Fruit fly (Drosophila melanogaster) whole organism, embryonic: ENCODE results near the gene r-l.

ENCODE experiments used
- Aef1 ChIP-seq: fragments of 200-800 bp; sonication (Bioruptor generic); IDR thresholded peaks from 3 replicates; pipeline ENCODE4 v1.3.6; 2022; ENCODE audit warnings: missing biosample characterization, missing genetic modification characterization
- BEAF-32 ChIP-seq: fragments of 200-800 bp; sonication (Bioruptor generic); optimal IDR thresholded peaks from 3 replicates; lab custom pipeline; 2017; ENCODE audit warnings: missing biosample characterization, missing genetic modification characterization, mild to moderate bottlenecking, moderate library complexity, missing genetic modification reagents
- CG11723 ChIP-seq: fragments of 200-800 bp; sonication (Bioruptor generic); optimal IDR thresholded peaks from 2 replicates; lab custom pipeline; 2017; ENCODE audit warnings: missing biosample characterization, mild to moderate bottlenecking, missing genetic modification characterization
- CG1602 ChIP-seq: fragments of 200-800 bp; sonication (Bioruptor generic); optimal IDR thresholded peaks from 3 replicates; lab custom pipeline; 2016; ENCODE audit warnings: missing biosample characterization, missing genetic modification characterization
- CG17829 ChIP-seq: fragments of 200-800 bp; optimal IDR thresholded peaks from 2 replicates; lab custom pipeline; 2019; ENCODE audit warnings: missing biosample characterization, mild to moderate bottlenecking, missing genetic modification characterization, moderate library complexity
- CG18619 ChIP-seq: fragments of 200-800 bp; sonication (Bioruptor generic); optimal IDR thresholded peaks from 3 replicates; lab custom pipeline; 2017; ENCODE audit warnings: missing biosample characterization, mild to moderate bottlenecking, missing genetic modification characterization
- CG6654 ChIP-seq: fragments of 200-800 bp; sonication (Bioruptor generic); optimal IDR thresholded peaks from 2 replicates; lab custom pipeline; 2017; ENCODE audit warnings: missing biosample characterization, mild to moderate bottlenecking, missing genetic modification characterization
- CG7963 ChIP-seq: fragments of 200-800 bp; sonication (Bioruptor generic); IDR thresholded peaks from 3 replicates; pipeline ENCODE4 v1.3.6; 2022; ENCODE audit warnings: missing biosample characterization, missing genetic modification characterization; ENCODE audit not compliant: partially characterized antibody
- CG9609 ChIP-seq: fragments of 200-800 bp; sonication (Bioruptor generic); optimal IDR thresholded peaks from 3 replicates; lab custom pipeline; 2016; ENCODE audit warnings: missing biosample characterization, missing genetic modification characterization
- Dfd ChIP-seq, 2 experiments: fragments of >200 bp; optimal IDR thresholded peaks; 2 replicates each; lab custom pipeline; 2017; ENCODE audit warnings: missing biosample characterization in 2 of 2, missing genetic modification characterization in 2 of 2
- Dip3 ChIP-seq: fragments of 200-800 bp; sonication (Bioruptor generic); optimal IDR thresholded peaks from 3 replicates; lab custom pipeline; 2016; ENCODE audit warnings: missing biosample characterization, missing genetic modification characterization
- Drgx ChIP-seq: fragments of 200-800 bp; sonication (Bioruptor generic); IDR thresholded peaks from 2 replicates; pipeline ENCODE4 v1.3.6; 2022; ENCODE audit warnings: missing biosample characterization, missing genetic modification characterization
- Ets65A ChIP-seq: fragments of 200-800 bp; sonication (Bioruptor generic); peaks from one replicate; lab custom pipeline; 2016; ENCODE audit warnings: missing biosample characterization, missing genetic modification characterization
- Fer3 ChIP-seq: fragments of 200-800 bp; sonication (Bioruptor generic); optimal IDR thresholded peaks from 2 replicates; lab custom pipeline; 2018; ENCODE audit warnings: missing biosample characterization, mild to moderate bottlenecking, missing genetic modification characterization, moderate library complexity
- Gsc ChIP-seq: fragments of 200-800 bp; sonication (Bioruptor generic); IDR thresholded peaks from 2 replicates; pipeline ENCODE4 v1.3.6; 2022; ENCODE audit warnings: missing biosample characterization, missing genetic modification characterization
- H2.0 ChIP-seq: fragments of 200-800 bp; sonication (Bioruptor generic); IDR thresholded peaks from 2 replicates; pipeline ENCODE4 v1.3.6; 2022; ENCODE audit warnings: missing biosample characterization, missing genetic modification characterization
- HmgZ ChIP-seq: fragments of 200-800 bp; sonication (Bioruptor generic); optimal IDR thresholded peaks from 2 replicates; lab custom pipeline; 2018; ENCODE audit warnings: missing biosample characterization, mild to moderate bottlenecking, missing genetic modification characterization
- Lhr ChIP-seq: fragments of 200-800 bp; sonication (Bioruptor generic); optimal IDR thresholded peaks from 3 replicates; lab custom pipeline; 2017; ENCODE audit warnings: mild to moderate bottlenecking, missing biosample characterization, missing genetic modification reagents, missing genetic modification characterization
- Lim3 ChIP-seq: fragments of 200-800 bp; sonication (Bioruptor generic); IDR thresholded peaks from 2 replicates; pipeline ENCODE4 v1.3.6; 2022; ENCODE audit warnings: missing biosample characterization, missing genetic modification characterization
- Med ChIP-seq: fragments of 200-800 bp; sonication (Bioruptor generic); peaks from one replicate; lab custom pipeline; 2016; ENCODE audit warnings: missing biosample characterization, missing genetic modification characterization, mild to moderate bottlenecking, inconsistent platforms, moderate library complexity
- NFAT ChIP-seq: fragments of 200-800 bp; sonication (Bioruptor generic); IDR thresholded peaks from 2 replicates; pipeline ENCODE4 v1.3.6; 2022; ENCODE audit warnings: missing biosample characterization, missing genetic modification characterization
- Oli ChIP-seq: fragments of 200-800 bp; sonication (Bioruptor generic); optimal IDR thresholded peaks from 2 replicates; lab custom pipeline; 2018; ENCODE audit warnings: missing biosample characterization, mild to moderate bottlenecking, missing genetic modification characterization, moderate library complexity
- Opbp ChIP-seq: fragments of 200-800 bp; sonication (Bioruptor generic); IDR thresholded peaks from 3 replicates; pipeline ENCODE4 v1.3.6; 2022; ENCODE audit warnings: missing biosample characterization, missing genetic modification characterization; ENCODE audit not compliant: partially characterized antibody
- Pdp1 ChIP-seq, 2 experiments: fragments of 200-800 bp; sonication (Bioruptor generic); optimal IDR thresholded peaks; 3 replicates each; lab custom pipeline; 2016; ENCODE audit warnings: missing biosample characterization in 2 of 2, missing genetic modification characterization in 2 of 2, mild to moderate bottlenecking in 1 of 2, moderate library complexity in 1 of 2
- Xbp1 ChIP-seq: fragments of 200-800 bp; sonication (Bioruptor generic); optimal IDR thresholded peaks from 3 replicates; lab custom pipeline; 2016; ENCODE audit warnings: missing biosample characterization, mild to moderate bottlenecking, missing genetic modification characterization
- ap ChIP-seq: fragments of 200-800 bp; sonication (Bioruptor generic); IDR thresholded peaks from 2 replicates; pipeline ENCODE4 v1.3.6; 2022; ENCODE audit warnings: missing biosample characterization, missing genetic modification characterization
- dysf ChIP-seq: fragments of 200-800 bp; sonication (Bioruptor generic); IDR thresholded peaks from 3 replicates; pipeline ENCODE4 v1.3.6; 2022; ENCODE audit warnings: missing biosample characterization, missing genetic modification characterization
- fd102C ChIP-seq: fragments of 200-800 bp; sonication (Bioruptor generic); optimal IDR thresholded peaks from 2 replicates; lab custom pipeline; 2018; ENCODE audit warnings: missing biosample characterization, mild to moderate bottlenecking, missing genetic modification characterization, moderate library complexity
- fd64A ChIP-seq: fragments of 200-800 bp; sonication (Bioruptor generic); optimal IDR thresholded peaks from 3 replicates; lab custom pipeline; 2018; ENCODE audit warnings: missing biosample characterization, mild to moderate bottlenecking, missing genetic modification characterization
- fd96Cb ChIP-seq: fragments of 200-800 bp; sonication (Bioruptor generic); optimal IDR thresholded peaks from 2 replicates; lab custom pipeline; 2018; ENCODE audit warnings: missing biosample characterization, mild to moderate bottlenecking, missing genetic modification characterization, moderate library complexity
- gce ChIP-seq: fragments of 200-800 bp; sonication (Bioruptor generic); IDR thresholded peaks from 3 replicates; pipeline ENCODE4 v1.3.6; 2022; ENCODE audit warnings: missing biosample characterization, missing genetic modification characterization
- gfzf ChIP-seq: fragments of 200-800 bp; sonication (Bioruptor generic); optimal IDR thresholded peaks from 2 replicates; lab custom pipeline; 2016; ENCODE audit warnings: missing biosample characterization, mild to moderate bottlenecking, missing genetic modification characterization, moderate library complexity
- gro ChIP-seq: fragments of 200-800 bp; sonication (Bioruptor generic); optimal IDR thresholded peaks from 2 replicates; lab custom pipeline; 2016; ENCODE audit warnings: missing biosample characterization, missing genetic modification characterization
- her ChIP-seq: fragments of 200-800 bp; sonication (Bioruptor generic); optimal IDR thresholded peaks from 2 replicates; lab custom pipeline; 2016; ENCODE audit warnings: missing biosample characterization, missing genetic modification characterization
- ind ChIP-seq: fragments of 200-800 bp; sonication (Bioruptor generic); optimal IDR thresholded peaks from 3 replicates; lab custom pipeline; 2016; ENCODE audit warnings: missing biosample characterization, missing genetic modification characterization
- inv ChIP-seq: fragments of 200-800 bp; sonication (Bioruptor generic); IDR thresholded peaks from 2 replicates; pipeline ENCODE4 v1.3.6; 2022; ENCODE audit warnings: missing biosample characterization, missing genetic modification characterization; ENCODE audit not compliant: partially characterized antibody
- nerfin-2 ChIP-seq: fragments of 200-800 bp; sonication (Bioruptor generic); IDR thresholded peaks from 2 replicates; pipeline ENCODE4 v1.3.6; 2022; ENCODE audit warnings: missing biosample characterization, missing genetic modification characterization; ENCODE audit not compliant: partially characterized antibody
- org-1 ChIP-seq: fragments of 200-800 bp; sonication (Bioruptor generic); optimal IDR thresholded peaks from 2 replicates; lab custom pipeline; 2017; ENCODE audit warnings: missing biosample characterization, missing genetic modification characterization
- otp ChIP-seq: fragments of 200-800 bp; sonication (Bioruptor generic); IDR thresholded peaks from 3 replicates; pipeline ENCODE4, ENCODE4 v1.3.6; 2022; ENCODE audit warnings: missing biosample characterization, missing genetic modification characterization
- p53 ChIP-seq: fragments of 200-800 bp; sonication (Bioruptor generic); optimal IDR thresholded peaks from 2 replicates; lab custom pipeline; 2016; ENCODE audit warnings: missing biosample characterization, missing genetic modification characterization
- pho ChIP-seq: fragments of 200-800 bp; sonication (Bioruptor generic); optimal IDR thresholded peaks from 2 replicates; lab custom pipeline; 2016; ENCODE audit warnings: missing biosample characterization, missing genetic modification characterization
- prd ChIP-seq, 3 experiments: fragments of >200 bp in 2 of 3; fragments of 200-800 bp in 1 of 3; sonication (Bioruptor generic) in 1 of 3; optimal IDR thresholded peaks in 2 of 3; IDR thresholded peaks in 1 of 3; 2 replicates in 2 of 3; 3 replicates in 1 of 3; pipeline versions ENCODE4 v1.3.6 to Lab custom; 2017 to 2022; ENCODE audit warnings: missing biosample characterization in 1 of 3, missing genetic modification characterization in 1 of 3
- ranshi ChIP-seq: fragments of 200-800 bp; sonication (Bioruptor generic); IDR thresholded peaks from 2 replicates; pipeline ENCODE4 v1.3.6; 2022; ENCODE audit warnings: missing biosample characterization, missing genetic modification characterization
- slbo ChIP-seq: fragments of 200-800 bp; sonication (Bioruptor generic); IDR thresholded peaks from 2 replicates; pipeline ENCODE4 v1.3.6; 2022; ENCODE audit warnings: missing biosample characterization, missing genetic modification characterization
- ssp ChIP-seq: fragments of 200-800 bp; sonication (Bioruptor generic); IDR thresholded peaks from 2 replicates; pipeline ENCODE4 v1.3.6; 2022; ENCODE audit warnings: missing biosample characterization, missing genetic modification characterization
- stwl ChIP-seq: fragments of 200-800 bp; sonication (Bioruptor generic); optimal IDR thresholded peaks from 3 replicates; lab custom pipeline; 2018; ENCODE audit warnings: missing biosample characterization, mild to moderate bottlenecking, missing genetic modification characterization, moderate library complexity
- sug ChIP-seq: fragments of 200-800 bp; optimal IDR thresholded peaks from 2 replicates; lab custom pipeline; 2019; ENCODE audit warnings: missing biosample characterization, mild to moderate bottlenecking, missing genetic modification characterization, moderate library complexity
- tgo ChIP-seq: fragments of 200-800 bp; sonication (Bioruptor generic); IDR thresholded peaks from 3 replicates; pipeline ENCODE4 v1.3.6; 2022; ENCODE audit warnings: missing biosample characterization, missing genetic modification characterization
- vfl ChIP-seq: fragments of 200-800 bp; sonication (Bioruptor generic); optimal IDR thresholded peaks from 2 replicates; lab custom pipeline; 2016; ENCODE audit warnings: missing biosample characterization, missing genetic modification characterization
- zfh2 ChIP-seq: fragments of 200-800 bp; sonication (Bioruptor generic); optimal IDR thresholded peaks from 2 replicates; lab custom pipeline; 2016; ENCODE audit warnings: missing biosample characterization, missing genetic modification characterization

r-l gene

DNA sequence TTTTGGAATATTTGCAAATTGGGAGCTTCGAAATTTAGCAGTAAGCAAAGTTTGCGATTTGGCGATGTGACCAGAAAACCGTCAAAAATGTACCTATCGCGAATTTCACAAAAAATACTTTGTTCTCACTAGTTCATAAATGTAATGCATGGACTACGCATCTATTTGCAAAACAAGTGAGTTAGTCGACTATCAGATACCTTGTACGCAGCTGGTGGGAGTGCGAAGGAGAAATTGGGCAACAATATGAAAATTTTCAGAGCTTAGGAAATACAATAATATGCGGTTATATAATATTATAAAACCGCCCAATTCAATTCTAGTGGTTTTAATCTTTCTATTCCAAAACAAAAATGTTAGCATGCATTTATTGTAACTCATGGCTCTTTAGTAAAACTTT is 45.7 kb upstream of the r-l start, which contains the start of gene Bdbt:
TSS of gene Bdbt (minus strand) at position 73 of the 400 bp plus-strand sequence.
- TF ChIP-seq tgo (GFP tag; lab: Robert Waterston, UW) (no peak), CG18619 (GFP tag; lab: Kevin White, UChicago) (no peak), inv (GFP tag; lab: Robert Waterston, UW) (peak; percentile 77), NFAT (peak; percentile 60), BEAF-32 (GFP tag; lab: Kevin White, UChicago) (peak; percentile 25), ssp (GFP tag; lab: Robert Waterston, UW) (peak; percentile 95), Pdp1 (GFP tag; optimal IDR thresholded peaks at IDR 0.05; lab: Kevin White, UChicago) (peak; percentile 13 to 94), her (GFP tag; lab: Kevin White, UChicago) (no peak), ind (GFP tag; lab: Kevin White, UChicago) (peak; percentile 41), Ets65A (GFP tag; lab: Kevin White, UChicago) (peak; percentile 32), Lhr (GFP tag; lab: Kevin White, UChicago) (peak; percentile 40), CG17829 (tag; lab: Kevin White, UChicago) (no peak), Dip3 (GFP tag; lab: Kevin White, UChicago) (peak; percentile 55), fd102C (no peak), gfzf (GFP tag; lab: Kevin White, UChicago) (peak; percentile 81), CG11723 (no peak), CG1602 (peak; percentile 31), CG9609 (GFP tag; lab: Kevin White, UChicago) (peak; percentile 21), Fer3 (peak; percentile 25), HmgZ (tag; lab: Kevin White, UChicago) (peak; percentile 73), org-1 (GFP tag; lab: Kevin White, UChicago) (no peak), Med (GFP tag; lab: Kevin White, UChicago) (peak; percentile 88), otp (GFP tag; lab: Robert Waterston, UW) (peak; percentile 29; the same call in 1 of the 3 replicates), pho (GFP tag; lab: Kevin White, UChicago) (peak; percentile 38), ranshi (GFP tag; lab: Robert Waterston, UW) (0 out of 2 replicates have a peak, but pooled peaks have one; percentile 18), slbo (GFP tag; lab: Robert Waterston, UW) (peak; percentile 68), Drgx (GFP tag; lab: Robert Waterston, UW) (no peak), fd64A (GFP tag; lab: Kevin White, UChicago) (no peak), vfl (no peak), p53 (GFP tag; lab: Kevin White, UChicago) (no peak), Xbp1 (GFP tag; lab: Kevin White, UChicago) (peak; percentile 53), gro (peak; percentile 60), Gsc (GFP tag; lab: Robert Waterston, UW) (no peak), fd96Cb (tag; lab: Kevin White, UChicago) (peak; percentile 21), zfh2 (peak; percentile 62), CG6654 (no peak), stwl (tag; lab: Kevin White, UChicago) (peak; percentile 46), sug (peak; percentile 27), Oli (no peak), Lim3 (no peak), H2.0 (GFP tag; lab: Robert Waterston, UW) (peak; percentile 11; the same call in 1 of the 2 replicates), CG7963 (GFP tag; lab: Robert Waterston, UW) (peak; percentile 96), ap (0 out of 2 replicates have a peak, but pooled peaks have one; percentile 21), Dfd (GFP tag; optimal IDR thresholded peaks at IDR 0.05; lab: Kevin White, UChicago) (peak in 1 of 2 experiments; percentile 17), dysf (GFP tag; lab: Robert Waterston, UW) (peak; percentile 32; the same call in 1 of the 3 replicates), prd (optimal IDR thresholded peaks at IDR 0.05; lab: Kevin White, UChicago) (no peak), prd (GFP tag; IDR thresholded peaks at IDR 0.05; lab: Robert Waterston, UW) (peak; percentile 14; the same call in 1 of the 3 replicates), Aef1 (peak; percentile 40; the same call in 2 of the 3 replicates), gce (GFP tag; lab: Robert Waterston, UW) (no peak), nerfin-2 (GFP tag; lab: Robert Waterston, UW) (peak; percentile 96), Opbp (GFP tag; lab: Robert Waterston, UW) (peak; percentile 73; the same call in 2 of the 3 replicates)
